Worm (Caenorhabditis elegans) whole organism, late embryonic: ENCODE results near the gene F19B2.6.
A peak's percentile ranks its signal among the peaks of the same experiment; 100 is the strongest.

Source experiments
- K09A11.1 ChIP-seq: sonication (generic microtip); optimal IDR thresholded peaks from 2 replicates; lab custom pipeline; 2017; ENCODE audit warnings: antibody characterized with exemption, mild to moderate bottlenecking, missing genetic modification characterization, missing compliant biosample characterization; ENCODE audit not compliant: insufficient read depth
- T23F11.4 ChIP-seq: fragments of 200-800 bp; sonication (Bioruptor generic); optimal IDR thresholded peaks from 2 replicates; lab custom pipeline; 2018; ENCODE audit warnings: mild to moderate bottlenecking, missing genetic modification characterization, missing compliant biosample characterization
- ahr-1 ChIP-seq: sonication (generic microtip); optimal IDR thresholded peaks from 2 replicates; lab custom pipeline; 2016; ENCODE audit warnings: missing genetic modification characterization, missing compliant biosample characterization
- ama-1 ChIP-seq: fragments of 150-350 bp; optimal IDR thresholded peaks from 2 replicates; lab custom pipeline; 2014
- ceh-19 ChIP-seq: fragments of 200-800 bp; sonication (Bioruptor generic); optimal IDR thresholded peaks from 2 replicates; lab custom pipeline; 2018; ENCODE audit warnings: mild to moderate bottlenecking, missing genetic modification characterization, missing compliant biosample characterization
- ceh-22 ChIP-seq: sonication (generic microtip); optimal IDR thresholded peaks from 2 replicates; lab custom pipeline; 2017; ENCODE audit warnings: missing biosample characterization, missing genetic modification characterization
- ceh-24 ChIP-seq: sonication (generic microtip); optimal IDR thresholded peaks from 2 replicates; lab custom pipeline; 2016; ENCODE audit warnings: mild to moderate bottlenecking, missing genetic modification characterization, missing compliant biosample characterization
- dmd-4 ChIP-seq: sonication (generic microtip); optimal IDR thresholded peaks from 2 replicates; lab custom pipeline; 2016; ENCODE audit warnings: borderline replicate concordance, missing genetic modification characterization, missing compliant biosample characterization
- dve-1 ChIP-seq: sonication (generic microtip); optimal IDR thresholded peaks from 2 replicates; lab custom pipeline; 2017; ENCODE audit warnings: antibody characterized with exemption, mild to moderate bottlenecking, missing genetic modification characterization, missing compliant biosample characterization
- elt-2 ChIP-seq: sonication (generic microtip); optimal IDR thresholded peaks from 2 replicates; lab custom pipeline; 2016; ENCODE audit warnings: missing genetic modification reagents, missing genetic modification characterization, missing compliant biosample characterization
- ets-4 ChIP-seq: sonication (generic microtip); optimal IDR thresholded peaks from 2 replicates; lab custom pipeline; 2016; ENCODE audit warnings: missing genetic modification characterization, missing compliant biosample characterization
- fax-1 ChIP-seq: sonication (generic microtip); optimal IDR thresholded peaks from 2 replicates; lab custom pipeline; 2016; ENCODE audit warnings: missing genotype, missing genetic modification characterization, missing compliant biosample characterization
- fkh-10 ChIP-seq: fragments of 150-350 bp; optimal IDR thresholded peaks from 2 replicates; lab custom pipeline; 2014; ENCODE audit warnings: missing biosample characterization, missing genetic modification reagents, missing genetic modification characterization
- fkh-6 ChIP-seq: sonication (generic microtip); optimal IDR thresholded peaks from 2 replicates; lab custom pipeline; 2016; ENCODE audit warnings: missing genetic modification characterization, missing compliant biosample characterization
- hlh-30 ChIP-seq: sonication (generic microtip); optimal IDR thresholded peaks from 2 replicates; lab custom pipeline; 2017; ENCODE audit warnings: antibody characterized with exemption, missing genetic modification characterization, missing compliant biosample characterization; ENCODE audit not compliant: insufficient read depth
- lim-6 ChIP-seq: sonication (generic microtip); optimal IDR thresholded peaks from 2 replicates; lab custom pipeline; 2016; ENCODE audit warnings: missing genetic modification characterization, missing compliant biosample characterization
- lin-11 ChIP-seq: fragments of 200-800 bp; sonication (Bioruptor generic); optimal IDR thresholded peaks from 2 replicates; lab custom pipeline; 2018; ENCODE audit warnings: mild to moderate bottlenecking, missing genetic modification characterization, missing compliant biosample characterization
- madf-2 ChIP-seq: sonication (generic microtip); optimal IDR thresholded peaks from 2 replicates; lab custom pipeline; 2017; ENCODE audit warnings: missing genetic modification characterization, missing compliant biosample characterization
- nfya-1 ChIP-seq: sonication (generic microtip); optimal IDR thresholded peaks from 2 replicates; lab custom pipeline; 2017; ENCODE audit warnings: missing genetic modification characterization, mild to moderate bottlenecking, missing compliant biosample characterization, antibody characterized with exemption, moderate library complexity
- odd-2 ChIP-seq: sonication (generic microtip); optimal IDR thresholded peaks from 2 replicates; lab custom pipeline; 2017; ENCODE audit warnings: antibody characterized with exemption, mild to moderate bottlenecking, missing genetic modification characterization, missing compliant biosample characterization
- pag-3 ChIP-seq: sonication (generic microtip); optimal IDR thresholded peaks from 2 replicates; lab custom pipeline; 2016; ENCODE audit warnings: missing compliant biosample characterization, missing genetic modification characterization, borderline replicate concordance
- pat-9 ChIP-seq: fragments of 200-800 bp; sonication (Bioruptor generic); optimal IDR thresholded peaks from 2 replicates; lab custom pipeline; 2018; ENCODE audit warnings: mild to moderate bottlenecking, missing genetic modification characterization, moderate library complexity, missing compliant biosample characterization
- pax-1 ChIP-seq: fragments of 150-350 bp; optimal IDR thresholded peaks from 2 replicates; lab custom pipeline; 2014; ENCODE audit warnings: missing biosample characterization, missing genetic modification characterization
- pha-2 ChIP-seq: sonication (generic microtip); optimal IDR thresholded peaks from 2 replicates; lab custom pipeline; 2017; ENCODE audit warnings: mild to moderate bottlenecking, missing genetic modification characterization, missing compliant biosample characterization
- pqm-1 ChIP-seq: sonication (generic microtip); optimal IDR thresholded peaks from 2 replicates; lab custom pipeline; 2016; ENCODE audit warnings: missing genetic modification characterization, missing compliant biosample characterization
- ref-2 ChIP-seq: sonication (generic microtip); optimal IDR thresholded peaks from 2 replicates; lab custom pipeline; 2016; ENCODE audit warnings: missing genetic modification characterization, missing compliant biosample characterization
- rnt-1 ChIP-seq: sonication (generic microtip); optimal IDR thresholded peaks from 2 replicates; lab custom pipeline; 2016; ENCODE audit warnings: missing genetic modification characterization, missing compliant biosample characterization
- sdc-2 ChIP-seq: sonication (generic microtip); optimal IDR thresholded peaks from 2 replicates; lab custom pipeline; 2016; ENCODE audit warnings: missing genotype, missing genetic modification characterization, missing compliant biosample characterization
- sox-2 ChIP-seq: fragments of 200-800 bp; sonication (Bioruptor generic); IDR thresholded peaks from 2 replicates; pipeline ENCODE4 v1.3.6; 2022; ENCODE audit warnings: missing genetic modification reagents, missing genetic modification characterization, missing compliant biosample characterization
- sox-4 ChIP-seq: sonication (generic microtip); optimal IDR thresholded peaks from 2 replicates; lab custom pipeline; 2017; ENCODE audit warnings: mild to moderate bottlenecking, missing genetic modification characterization, inconsistent platforms, missing compliant biosample characterization
- tbx-2 ChIP-seq: sonication (generic microtip); optimal IDR thresholded peaks from 2 replicates; lab custom pipeline; 2016; ENCODE audit warnings: missing genetic modification characterization, missing compliant biosample characterization
- ttx-3 ChIP-seq: sonication (generic microtip); optimal IDR thresholded peaks from 2 replicates; lab custom pipeline; 2016; ENCODE audit warnings: missing genetic modification reagents, missing genetic modification characterization, missing compliant biosample characterization
- unc-3 ChIP-seq, 2 experiments: fragments of 200-800 bp in 1 of 2; sonication (Bioruptor generic) in 1 of 2; sonication (generic microtip) in 1 of 2; conservative IDR thresholded peaks in 1 of 2; optimal IDR thresholded peaks in 1 of 2; 2 replicates each; pipeline versions ENCODE4 v1.3.6 to Lab custom; 2016 to 2022; ENCODE audit warnings: missing compliant biosample characterization in 2 of 2, missing genetic modification characterization in 2 of 2, missing genetic modification reagents in 1 of 2
- unc-42 ChIP-seq: sonication (generic microtip); optimal IDR thresholded peaks from 2 replicates; lab custom pipeline; 2016; ENCODE audit warnings: missing genotype, missing genetic modification characterization, missing compliant biosample characterization
- unc-86 ChIP-seq: sonication (generic microtip); optimal IDR thresholded peaks from 2 replicates; lab custom pipeline; 2016; ENCODE audit warnings: missing genetic modification characterization, missing compliant biosample characterization
- ztf-16 ChIP-seq: sonication (generic microtip); optimal IDR thresholded peaks from 2 replicates; lab custom pipeline; 2017; ENCODE audit warnings: missing genetic modification characterization, missing compliant biosample characterization

The F19B2.6 gene

ce11 chrV:20163105-20163449 lies 4.8 kb downstream of the F19B2.6 start:
- TF ChIP-seq pha-2 (tag; lab: Kevin White, UChicago) (no peak), nfya-1 (no peak), fax-1 (tag; lab: Kevin White, UChicago) (no peak), sox-4 (tag; lab: Kevin White, UChicago) (no peak), lim-6 (no peak)

ce11 chrV:20164059-20164892 lies 6.0 kb downstream of the F19B2.6 start, which contains the start of gene F19B2.5:
Gene F19B2.5 (minus strand): TSS chrV:20164165.
- TF ChIP-seq fkh-10 (GFP tag; lab: Kevin White, UChicago) (no peak), pax-1 (tag; lab: Kevin White, UChicago) (no peak), elt-2 (tag; lab: Kevin White, UChicago) (peak; percentile 69)

- no peak for TF ChIP-seq dve-1 (tag; lab: Kevin White, UChicago)
- no peak for TF ChIP-seq madf-2 (tag; lab: Kevin White, UChicago)
- no peak for TF ChIP-seq pqm-1 (tag; lab: Kevin White, UChicago)
- no peak for TF ChIP-seq sdc-2
- TF ChIP-seq ceh-22 (tag; lab: Kevin White, UChicago), result no peak
- TF ChIP-seq rnt-1 (tag; lab: Kevin White, UChicago), result no peak
- no peak for TF ChIP-seq sox-2 (GFP tag; lab: Robert Waterston, UW)
- TF ChIP-seq tbx-2, result no peak
- TF ChIP-seq dmd-4, result no peak
- TF ChIP-seq odd-2 (tag; lab: Kevin White, UChicago), result no peak
- no peak for TF ChIP-seq unc-3 (GFP tag; conservative IDR thresholded peaks at IDR 0.05; lab: Robert Waterston, UW)
- no peak for TF ChIP-seq unc-3 (tag; optimal IDR thresholded peaks at IDR 0.05; lab: Kevin White, UChicago)
- TF ChIP-seq fkh-6, result no peak
- TF ChIP-seq ref-2 (tag; lab: Kevin White, UChicago), result no peak
- TF ChIP-seq ztf-16 (tag; lab: Kevin White, UChicago), result no peak
- TF ChIP-seq lin-11 (tag; lab: Kevin White, UChicago), result no peak
- no peak for TF ChIP-seq pat-9 (tag; lab: Kevin White, UChicago)
- TF ChIP-seq hlh-30 (tag; lab: Kevin White, UChicago), result no peak
- no peak for TF ChIP-seq pag-3
Observed at ce11 chrV:20165808-20166207, 7.5 kb downstream of the F19B2.6 start.

- no peak for TF ChIP-seq ceh-24 (tag; lab: Kevin White, UChicago)
- TF ChIP-seq hlh-30 (tag; lab: Kevin White, UChicago), result no peak
- no peak for TF ChIP-seq ets-4 (tag; lab: Kevin White, UChicago)
- no peak for TF ChIP-seq unc-42 (tag; lab: Kevin White, UChicago)
- TF ChIP-seq fkh-6, result no peak
- no peak for TF ChIP-seq K09A11.1 (tag; lab: Kevin White, UChicago)
- no peak for TF ChIP-seq ttx-3
- no peak for TF ChIP-seq ceh-19
- TF ChIP-seq pat-9 (tag; lab: Kevin White, UChicago), result no peak
- TF ChIP-seq elt-2 (tag; lab: Kevin White, UChicago), result no peak
- no peak for TF ChIP-seq ahr-1 (tag; lab: Kevin White, UChicago)
- TF ChIP-seq ama-1, result no peak
- TF ChIP-seq nfya-1, result no peak
- no peak for TF ChIP-seq unc-86
- TF ChIP-seq T23F11.4 (GFP tag; lab: Kevin White, UChicago), result no peak
Observed at ce11 chrV:20171941-20172340, 13.6 kb downstream of the F19B2.6 start, which contains the start of gene srw-39. Gene srw-39 (minus strand): TSS chrV:20172041.
